Worm (Caenorhabditis elegans): ENCODE measurements around the gene F22H10.2.
A peak's percentile ranks its signal among the peaks of the same experiment; 100 is the strongest.

The F22H10.2 gene

ce11 chrX:16695184-16695583 lies 15.8 kb downstream of the F22H10.2 start:
- TF ChIP-seq him-1 (tag; optimal IDR thresholded peaks at IDR 0.05) (no peak), dao-5 (tag; optimal IDR thresholded peaks at IDR 0.05) (no peak), W03F9.2 (tag; optimal IDR thresholded peaks at IDR 0.05) (no peak)

ce11 chrX:16696822-16697221 lies 17.5 kb downstream of the F22H10.2 start:
- TF ChIP-seq W03F9.2 (tag; optimal IDR thresholded peaks at IDR 0.05) (no peak), him-1 (tag; optimal IDR thresholded peaks at IDR 0.05) (no peak), dao-5 (tag; optimal IDR thresholded peaks at IDR 0.05) (no peak)

DNA sequence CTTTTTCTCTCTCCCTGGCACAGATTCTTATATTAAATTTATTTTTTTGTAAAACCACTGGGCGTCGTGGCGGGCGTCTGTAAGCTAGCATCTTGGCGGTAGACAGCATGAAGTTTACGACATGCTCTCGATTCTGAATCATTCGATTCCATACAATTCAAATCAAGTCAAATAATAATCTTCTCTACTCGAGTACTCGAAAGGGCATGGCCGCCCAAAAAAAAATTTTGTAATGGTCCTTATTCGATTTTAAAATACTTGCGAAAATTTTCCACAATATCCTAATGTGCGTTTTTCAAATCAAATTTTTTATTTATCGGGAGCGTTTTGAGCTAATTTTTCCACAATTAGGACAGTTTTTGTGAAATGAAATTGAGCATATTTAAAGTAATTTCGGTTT lies 18.7 kb downstream of the F22H10.2 start:
- TF ChIP-seq W03F9.2 (tag; optimal IDR thresholded peaks at IDR 0.05) (no peak), dao-5 (tag; optimal IDR thresholded peaks at IDR 0.05) (no peak), him-1 (tag; optimal IDR thresholded peaks at IDR 0.05) (no peak)

DNA sequence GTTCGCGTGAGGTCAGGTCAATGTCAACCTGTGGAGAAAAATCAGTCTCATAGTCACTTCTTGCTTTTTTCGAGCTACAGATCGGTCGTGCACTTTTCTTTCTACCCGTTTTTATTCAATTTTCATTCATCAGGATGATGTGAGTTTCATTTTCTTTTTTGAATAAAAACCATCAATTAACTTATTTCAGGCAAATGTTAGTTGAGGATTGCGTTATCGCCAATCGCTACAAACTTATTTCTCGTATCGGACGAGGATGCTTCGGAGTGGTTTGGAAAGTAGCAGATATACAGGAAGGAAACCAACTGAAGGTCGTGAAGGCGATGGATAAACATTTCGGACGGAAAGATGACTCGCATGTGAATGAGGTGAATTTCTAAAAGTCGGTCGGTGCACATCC lies 22.9 kb downstream of the F22H10.2 start, which contains the start of gene F22H10.1:
Gene F22H10.1 (plus strand): TSS at position 211 of the 400 bp plus-strand sequence.
- no peak for TF ChIP-seq dao-5 (tag; optimal IDR thresholded peaks at IDR 0.05)
- no peak for TF ChIP-seq him-1 (tag; optimal IDR thresholded peaks at IDR 0.05)
- TF ChIP-seq W03F9.2 (tag; optimal IDR thresholded peaks at IDR 0.05): no peak

ce11 chrX:16704086-16704485 lies 24.7 kb downstream of the F22H10.2 start:
- no peak for TF ChIP-seq W03F9.2 (tag; optimal IDR thresholded peaks at IDR 0.05)
- TF ChIP-seq him-1 (tag; optimal IDR thresholded peaks at IDR 0.05): no peak
- TF ChIP-seq dao-5 (tag; optimal IDR thresholded peaks at IDR 0.05): no peak

- TF ChIP-seq dao-5 (tag; optimal IDR thresholded peaks at IDR 0.05): no peak
Measured at ce11 chrX:16705607-16706006, 26.3 kb downstream of the F22H10.2 start.

DNA sequence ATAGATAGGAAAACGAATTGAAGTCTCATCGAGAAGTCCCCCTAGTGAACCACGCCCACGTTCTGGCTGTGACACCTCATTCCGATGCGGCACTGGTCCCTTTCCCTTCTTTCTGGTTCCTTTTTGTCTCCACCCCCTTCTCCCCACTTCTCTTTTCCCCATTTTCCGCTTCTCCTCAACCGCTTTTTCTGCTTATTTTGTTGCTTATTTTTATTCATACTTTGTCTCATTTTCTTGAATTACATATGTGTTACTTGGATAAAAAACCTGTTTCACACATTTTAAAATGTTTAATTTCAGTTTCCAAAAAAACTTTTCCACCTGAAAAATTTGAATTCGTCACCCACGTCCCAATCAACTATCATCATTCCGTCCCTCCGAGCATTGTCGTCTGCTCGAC lies 32.0 kb downstream of the F22H10.2 start, which contains the start of gene lgc-53:
Gene lgc-53 (plus strand): TSS at position 301 of the 400 bp plus-strand sequence.
- TF ChIP-seq dao-5 (tag; optimal IDR thresholded peaks at IDR 0.05) (no peak), W03F9.2 (tag; optimal IDR thresholded peaks at IDR 0.05) (no peak), him-1 (tag; optimal IDR thresholded peaks at IDR 0.05) (no peak)

- TF ChIP-seq him-1 (tag; optimal IDR thresholded peaks at IDR 0.05): no peak
- no peak for TF ChIP-seq W03F9.2 (tag; optimal IDR thresholded peaks at IDR 0.05)
Measured at ce11 chrX:16715938-16716337, 36.6 kb downstream of the F22H10.2 start.

DNA sequence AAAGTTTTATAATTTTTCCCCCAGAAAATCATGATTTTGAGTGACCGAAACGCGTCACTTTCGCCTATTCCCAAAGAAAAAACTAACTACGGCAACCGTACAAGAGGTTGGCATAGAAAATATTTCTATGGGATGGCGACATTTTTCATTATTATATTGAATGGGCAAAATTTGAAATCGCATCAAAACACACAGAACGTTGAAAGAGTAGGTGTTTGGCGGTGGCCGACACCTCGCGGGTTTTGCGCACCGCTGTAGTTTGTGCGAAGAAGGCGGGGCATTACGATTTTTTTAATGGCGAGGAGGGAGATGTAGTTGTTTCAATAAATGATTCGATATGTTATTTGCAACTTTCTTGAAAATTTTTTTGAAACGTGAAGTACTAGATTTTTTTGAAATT lies 42.6 kb downstream of the F22H10.2 start:
- TF ChIP-seq him-1 (tag; optimal IDR thresholded peaks at IDR 0.05) (no peak), dao-5 (tag; optimal IDR thresholded peaks at IDR 0.05) (no peak), W03F9.2 (tag; optimal IDR thresholded peaks at IDR 0.05) (no peak)

ce11 chrX:16724954-16725353 lies 45.6 kb downstream of the F22H10.2 start:
- TF ChIP-seq dao-5 (tag; optimal IDR thresholded peaks at IDR 0.05) (no peak), him-1 (tag; optimal IDR thresholded peaks at IDR 0.05) (no peak), W03F9.2 (tag; optimal IDR thresholded peaks at IDR 0.05) (no peak)

DNA sequence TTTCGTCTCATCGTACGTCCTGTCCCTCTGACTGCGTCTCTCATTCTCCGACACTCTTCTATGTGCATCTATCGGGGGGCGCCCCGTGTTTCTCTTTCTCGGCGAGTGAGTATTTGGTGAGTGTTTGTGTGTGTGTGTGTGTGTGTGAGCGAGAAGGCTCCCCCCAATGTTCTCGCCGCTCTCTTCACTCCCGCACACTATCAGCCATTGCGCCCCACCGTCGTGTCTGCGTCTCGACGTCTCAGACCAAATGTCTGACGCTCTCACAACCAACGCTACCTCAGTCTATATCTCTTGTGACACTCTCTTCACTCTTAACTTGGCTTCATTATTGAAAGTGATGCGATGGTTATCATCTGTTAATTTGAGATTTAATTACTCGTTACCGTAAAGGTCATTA lies 47.5 kb downstream of the F22H10.2 start:
- TF ChIP-seq dao-5 (tag; optimal IDR thresholded peaks at IDR 0.05) (peak; percentile 39), him-1 (tag; optimal IDR thresholded peaks at IDR 0.05) (peak; percentile 73), W03F9.2 (tag; optimal IDR thresholded peaks at IDR 0.05) (no peak)

DNA sequence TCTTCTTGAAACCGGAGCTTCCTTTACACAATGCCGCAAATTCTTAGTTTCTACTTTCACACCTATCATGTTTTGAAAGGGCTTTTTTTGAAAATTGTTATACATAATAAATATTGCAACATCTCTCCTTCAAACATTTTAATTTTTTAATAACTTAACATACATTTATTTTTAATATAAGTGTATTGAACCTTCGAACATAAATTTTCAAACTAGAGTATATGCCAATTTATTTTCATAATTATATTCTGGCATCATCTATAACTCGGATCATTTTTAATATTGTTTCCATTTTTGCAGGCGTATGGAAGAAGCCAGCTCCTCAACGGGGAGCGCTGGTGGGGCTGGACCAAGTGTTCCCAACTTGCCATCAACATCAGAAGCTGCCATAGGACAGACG lies 49.9 kb downstream of the F22H10.2 start, which contains the start of gene hda-4:
Gene hda-4 (plus strand): TSS at position 301 of the 400 bp plus-strand sequence.
- TF ChIP-seq him-1 (tag; optimal IDR thresholded peaks at IDR 0.05) (no peak), dao-5 (tag; optimal IDR thresholded peaks at IDR 0.05) (no peak), W03F9.2 (tag; optimal IDR thresholded peaks at IDR 0.05) (no peak)

All from whole organism, L4/young adult.